Worm (Caenorhabditis elegans): ENCODE measurements around the gene msp-51.

The msp-51 gene

DNA sequence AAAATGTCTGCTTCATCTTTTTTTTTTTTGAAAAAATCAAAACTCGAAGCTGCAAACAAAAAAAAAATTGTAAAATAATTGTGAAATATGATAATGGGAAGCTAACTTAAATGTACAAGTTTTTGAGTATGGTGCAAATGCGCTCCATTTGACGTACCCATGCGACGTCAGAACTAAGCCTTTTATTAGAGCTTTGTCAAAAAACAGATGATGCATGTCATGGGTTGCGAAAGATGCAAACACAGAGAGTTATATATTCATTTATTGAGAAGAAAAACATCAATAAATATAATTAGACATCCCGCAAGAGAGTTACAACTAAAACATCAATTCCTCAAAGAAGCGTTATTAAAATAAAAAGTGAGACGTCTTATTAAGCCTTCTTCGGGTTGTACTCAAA, 673 bp downstream of the msp-51 start:
- TF ChIP-seq spr-3 (GFP tag; optimal IDR thresholded peaks at IDR 0.05) (no peak), tag-97 (GFP tag; IDR thresholded peaks at IDR 0.05) (no peak), tra-1 (GFP tag; IDR thresholded peaks at IDR 0.05) (no peak)

DNA sequence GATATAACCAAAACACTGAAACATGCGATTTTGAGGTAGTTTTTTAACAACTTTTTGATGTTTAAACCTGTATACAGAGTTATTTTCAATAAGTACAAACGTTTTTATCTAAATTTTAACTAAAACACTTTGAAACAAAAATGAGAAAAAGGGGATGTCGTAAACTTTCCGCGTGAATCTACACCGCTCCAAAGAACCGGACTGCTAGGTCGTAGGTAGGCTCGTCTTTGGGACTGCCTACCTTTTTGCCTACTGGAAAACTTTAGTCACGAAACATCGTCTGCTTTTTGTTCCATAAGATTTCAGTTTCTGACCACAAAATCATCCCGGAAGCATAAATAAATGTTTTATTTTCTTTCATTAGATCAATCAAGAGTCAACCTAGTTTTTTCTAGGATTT, 3.9 kb downstream of the msp-51 start:
- TF ChIP-seq ztf-11 (tag; optimal IDR thresholded peaks at IDR 0.05) (no peak), nhr-77 (tag; optimal IDR thresholded peaks at IDR 0.05) (no peak), unc-62 (GFP tag; optimal IDR thresholded peaks at IDR 0.05 in 1 of 2) (peak in 1 of 2 experiments; percentile 90), unc-62 (tag; optimal IDR thresholded peaks at IDR 0.05) (no peak), madf-5 (GFP tag; IDR thresholded peaks at IDR 0.05) (no peak), mdl-1 (tag; optimal IDR thresholded peaks at IDR 0.05) (no peak), nhr-41 (GFP tag; IDR thresholded peaks at IDR 0.05) (no peak), lin-1 (GFP tag; IDR thresholded peaks at IDR 0.05) (no peak), aha-1 (tag) (peak; percentile 56)

DNA sequence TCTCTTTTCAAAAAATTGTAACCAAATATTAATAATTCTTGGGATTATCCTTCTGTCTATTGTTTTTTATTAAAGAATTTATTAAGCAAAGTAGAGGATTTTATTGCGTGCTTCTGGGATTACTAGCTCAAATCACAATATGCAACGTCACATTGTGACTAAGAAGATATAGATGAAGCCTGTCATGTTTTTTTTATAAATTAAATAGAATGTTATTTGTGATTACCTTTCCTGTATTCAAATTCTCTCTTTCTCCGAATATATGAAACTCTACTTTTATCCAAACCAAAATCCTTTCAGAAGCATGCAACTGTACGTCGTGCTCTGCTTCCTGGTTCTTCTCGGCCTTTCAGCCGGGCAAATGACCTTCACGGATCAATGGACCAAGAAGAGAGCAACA, 4.6 kb downstream of the msp-51 start, which contains the start of gene nlp-47:
TSS of gene nlp-47 (plus strand) at position 301 of the 400 bp plus-strand sequence.
- no peak for TF ChIP-seq ceh-32 (tag; optimal IDR thresholded peaks at IDR 0.05; ENCODE audit: poor library complexity)
- no peak for TF ChIP-seq dmd-8 (GFP tag; IDR thresholded peaks at IDR 0.05)
- no peak for TF ChIP-seq vab-7 (GFP tag; IDR thresholded peaks at IDR 0.05)
- no peak for TF ChIP-seq zip-11 (GFP tag; IDR thresholded peaks at IDR 0.05)
- no peak for TF ChIP-seq daf-16 (GFP tag; optimal IDR thresholded peaks at IDR 0.05)
- no peak for TF ChIP-seq daf-16 (tag; optimal IDR thresholded peaks at IDR 0.05)
- TF ChIP-seq mxl-2 (GFP tag; conservative IDR thresholded peaks at IDR 0.05), result no peak
- TF ChIP-seq ZK337.2 (GFP tag; IDR thresholded peaks at IDR 0.05), result no peak
- TF ChIP-seq set-16 (GFP tag; IDR thresholded peaks at IDR 0.05), result no peak
- no peak for TF ChIP-seq nhr-111 (GFP tag; optimal IDR thresholded peaks at IDR 0.05)
- no peak for TF ChIP-seq F49E8.2 (tag; optimal IDR thresholded peaks at IDR 0.05; ENCODE audit: borderline replicate concordance)
- no peak for TF ChIP-seq skn-1 (tag; optimal IDR thresholded peaks at IDR 0.05)
- no peak for TF ChIP-seq daf-19 (GFP tag; conservative IDR thresholded peaks at IDR 0.05)

DNA sequence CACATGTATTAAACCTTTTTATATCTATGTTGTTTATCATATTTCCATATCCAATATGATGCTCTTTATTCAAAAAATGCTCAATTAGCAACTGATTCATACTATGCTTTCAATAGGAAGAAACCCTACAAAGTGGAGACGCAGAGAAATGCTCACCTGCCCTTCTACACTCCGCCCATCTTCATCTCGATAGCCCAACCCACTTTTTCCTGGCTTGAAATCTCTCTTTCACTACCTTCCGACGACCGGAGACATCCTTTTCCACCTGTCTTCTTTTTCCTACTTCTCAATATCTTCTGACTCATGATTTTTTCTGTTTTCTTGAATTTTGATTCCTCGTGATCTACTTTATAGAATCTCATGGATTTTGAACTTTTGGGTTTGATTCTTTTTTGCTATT, 6.2 kb downstream of the msp-51 start:
- TF ChIP-seq nhr-28 (tag; optimal IDR thresholded peaks at IDR 0.05) (no peak), dmd-9 (GFP tag; IDR thresholded peaks at IDR 0.05) (no peak)

DNA sequence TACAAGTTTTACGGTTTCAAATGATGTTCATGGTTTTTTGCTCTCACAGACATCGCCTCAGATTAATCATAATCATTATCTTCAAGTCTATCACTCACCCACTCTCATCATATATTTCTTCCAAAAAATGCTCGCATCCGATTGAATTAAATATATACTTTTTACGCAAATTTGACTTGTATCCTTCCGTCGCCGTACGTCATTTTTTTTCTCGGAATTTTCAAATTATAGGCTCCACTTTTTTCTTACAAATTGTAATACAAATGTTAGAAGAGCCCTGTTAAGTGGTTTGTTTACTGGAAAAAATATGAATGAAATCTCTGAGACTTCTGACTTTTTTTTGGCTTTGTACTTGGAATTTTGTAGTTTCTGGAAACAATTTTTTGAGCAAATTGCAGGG, 8.0 kb downstream of the msp-51 start:
- TF ChIP-seq daf-12 (tag; optimal IDR thresholded peaks at IDR 0.05) (no peak), ctbp-1 (GFP tag; IDR thresholded peaks at IDR 0.05) (no peak), nhr-77 (tag; optimal IDR thresholded peaks at IDR 0.05) (no peak), madf-9 (GFP tag; conservative IDR thresholded peaks at IDR 0.05) (no peak)

DNA sequence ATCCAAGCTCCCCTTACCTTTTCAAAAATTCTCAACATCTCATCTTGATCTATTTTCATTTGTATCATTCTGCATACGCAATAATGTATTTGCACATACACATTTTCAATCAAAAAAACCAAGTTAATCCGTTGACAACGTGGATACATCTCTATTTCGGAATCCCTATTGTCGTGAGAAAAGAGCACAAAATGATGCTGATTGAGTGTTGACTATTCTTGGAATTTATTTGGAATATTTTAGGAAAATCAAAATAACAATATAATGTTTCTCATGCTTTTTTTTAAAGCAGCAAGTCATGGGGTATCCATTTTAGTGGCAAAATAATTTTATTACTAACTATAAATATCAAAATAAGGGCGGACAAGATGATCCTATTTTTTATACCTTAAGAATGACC, 13.7 kb downstream of the msp-51 start:
- no peak for TF ChIP-seq dve-1 (tag; optimal IDR thresholded peaks at IDR 0.05; ENCODE audit: insufficient read depth)
- no peak for TF ChIP-seq nhr-10 (tag; optimal IDR thresholded peaks at IDR 0.05)
- no peak for TF ChIP-seq ZK337.2 (GFP tag; IDR thresholded peaks at IDR 0.05)
- TF ChIP-seq ceh-32 (tag; optimal IDR thresholded peaks at IDR 0.05; ENCODE audit: poor library complexity), result no peak
- TF ChIP-seq ZK546.5 (tag; optimal IDR thresholded peaks at IDR 0.05), result no peak
- no peak for TF ChIP-seq dmd-8 (GFP tag; IDR thresholded peaks at IDR 0.05)
- no peak for TF ChIP-seq lir-3 (tag; optimal IDR thresholded peaks at IDR 0.05)
- TF ChIP-seq lim-7 (GFP tag; IDR thresholded peaks at IDR 0.05), result no peak
- TF ChIP-seq zfp-2 (tag; optimal IDR thresholded peaks at IDR 0.05), result no peak
- TF ChIP-seq mxl-3 (GFP tag; optimal IDR thresholded peaks at IDR 0.05), result no peak
- TF ChIP-seq Y48G9A.11 (GFP tag; IDR thresholded peaks at IDR 0.05), result no peak
- no peak for TF ChIP-seq T20F7.1 (GFP tag; optimal IDR thresholded peaks at IDR 0.05)
- no peak for TF ChIP-seq D1046.2 (GFP tag; IDR thresholded peaks at IDR 0.05)
- TF ChIP-seq sdz-12 (GFP tag; optimal IDR thresholded peaks at IDR 0.05), result no peak
- TF ChIP-seq hif-1 (tag; optimal IDR thresholded peaks at IDR 0.05), result no peak
- no peak for TF ChIP-seq ceh-28 (tag; optimal IDR thresholded peaks at IDR 0.05)
- no peak for TF ChIP-seq mxl-2 (GFP tag; conservative IDR thresholded peaks at IDR 0.05)
